Worm (Caenorhabditis elegans): ENCODE results near the gene btb-8.
"Not testable (repeated sequence)": the region's sequence is repeated elsewhere in the genome, so short reads cannot be mapped to it uniquely, and the experiment has no call there.

Gene btb-8

ce11 chrII:1761564-1761963, 39.0 kb downstream of the btb-8 start, which contains the start of gene F36H5.4:
TSS of gene F36H5.4 (plus strand) at chrII:1761864.
- no peak for TF ChIP-seq unc-62 (GFP tag; optimal IDR thresholded peaks at IDR 0.05)

ce11 chrII:1763072-1763471, 40.5 kb downstream of the btb-8 start, which contains the start of gene math-28:
TSS of gene math-28 (plus strand) at chrII:1763372.
- TF ChIP-seq unc-62 (GFP tag; optimal IDR thresholded peaks at IDR 0.05) = no peak

- no peak for TF ChIP-seq unc-62 (GFP tag; optimal IDR thresholded peaks at IDR 0.05)
Observed at ce11 chrII:1766715-1767114, 44.1 kb downstream of the btb-8 start.

- not testable (repeated sequence) for TF ChIP-seq unc-62 (GFP tag; optimal IDR thresholded peaks at IDR 0.05)
Observed at ce11 chrII:1771347-1771746, 48.8 kb downstream of the btb-8 start, which contains the start of gene math-26. TSS of gene math-26 (plus strand) at chrII:1771647.

ce11 chrII:1771785-1772184, 49.2 kb downstream of the btb-8 start, which contains the start of gene math-3:
TSS of gene math-3 (plus strand) at chrII:1772085.
- TF ChIP-seq unc-62 (GFP tag; optimal IDR thresholded peaks at IDR 0.05) = no peak
